Worm (Caenorhabditis elegans): ENCODE results near the gene C33F10.4.

Gene C33F10.4

DNA sequence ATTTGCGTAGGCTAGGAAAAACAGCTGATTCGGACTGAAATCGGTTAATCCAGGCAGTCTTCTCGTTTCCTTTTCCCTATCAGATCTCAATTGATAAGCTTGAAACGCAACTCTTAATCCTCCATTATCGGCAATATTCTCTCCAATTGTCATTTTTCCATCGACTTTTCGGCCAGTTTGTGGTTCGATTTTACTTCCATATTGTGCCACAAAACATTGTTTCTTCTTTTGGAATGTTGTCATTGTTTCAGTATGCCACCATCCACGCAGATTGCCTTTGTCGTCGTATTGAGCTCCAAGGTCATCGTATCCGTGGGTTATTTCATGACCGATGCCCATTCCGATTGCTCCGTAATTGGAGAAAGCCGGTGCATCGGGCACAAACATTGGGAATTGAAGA is 19.8 kb upstream of the C33F10.4 start:
- TF ChIP-seq athp-1 (tag; optimal IDR thresholded peaks at IDR 0.05) (no peak), Y56A3A.18 (GFP tag; IDR thresholded peaks at IDR 0.05) (no peak), bed-1 (GFP tag; IDR thresholded peaks at IDR 0.05) (no peak), lin-54 (GFP tag; optimal IDR thresholded peaks at IDR 0.05) (no peak), tbp1 (GFP tag; optimal IDR thresholded peaks at IDR 0.05) (no peak), egl-18 (GFP tag; IDR thresholded peaks at IDR 0.05) (no peak), K12H6.12 (tag; optimal IDR thresholded peaks at IDR 0.05) (no peak), efl-1 (GFP tag; optimal IDR thresholded peaks at IDR 0.05) (no peak), mcd-1 (GFP tag; IDR thresholded peaks at IDR 0.05) (no peak)

- TF ChIP-seq nhr-80 (tag; optimal IDR thresholded peaks at IDR 0.05) (peak; percentile 38), him-1 (tag; optimal IDR thresholded peaks at IDR 0.05) (no peak), dox-1 (GFP tag; IDR thresholded peaks at IDR 0.05) (no peak), madf-10 (tag; optimal IDR thresholded peaks at IDR 0.05) (no peak), lin-35 (GFP tag; optimal IDR thresholded peaks at IDR 0.05) (no peak)
Observed at ce11 chrII:4776933-4777332, 18.6 kb upstream of the C33F10.4 start, which contains the start of gene F26G1.11. Gene F26G1.11, plus strand, starts transcription at chrII:4777137.

DNA sequence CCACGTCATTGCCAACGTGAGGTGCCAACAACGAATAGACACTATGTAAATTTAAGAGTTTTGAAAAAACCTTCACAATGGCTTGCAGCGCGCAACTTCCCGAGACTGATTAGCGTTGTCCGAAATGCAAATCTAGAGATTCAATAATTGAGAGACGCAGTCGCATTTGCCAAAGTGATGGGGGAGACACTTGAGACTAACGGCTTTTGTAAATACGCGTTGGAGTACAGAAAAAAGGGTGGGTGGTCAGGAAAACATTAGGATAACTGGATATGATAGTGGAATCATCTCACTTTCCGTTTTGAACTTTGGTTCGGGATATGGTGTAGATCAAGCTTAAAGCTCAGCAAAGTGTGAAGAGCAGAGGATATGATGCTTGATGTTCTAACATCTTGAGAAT is 15.8 kb upstream of the C33F10.4 start:
- TF ChIP-seq bed-1 (GFP tag; IDR thresholded peaks at IDR 0.05) (no peak), ets-4 (GFP tag; optimal IDR thresholded peaks at IDR 0.05) (no peak), nfya-2 (GFP tag; IDR thresholded peaks at IDR 0.05) (no peak), B0261.1 (tag; optimal IDR thresholded peaks at IDR 0.05) (no peak), mxl-1 (tag; optimal IDR thresholded peaks at IDR 0.05) (no peak), rcor-1 (GFP tag; IDR thresholded peaks at IDR 0.05) (no peak), atf-7 (tag; optimal IDR thresholded peaks at IDR 0.05) (no peak), madf-8 (GFP tag; conservative IDR thresholded peaks at IDR 0.05) (no peak), sdz-38 (tag; optimal IDR thresholded peaks at IDR 0.05) (no peak), attf-3 (GFP tag; conservative IDR thresholded peaks at IDR 0.05) (no peak), gei-17 (GFP tag; optimal IDR thresholded peaks at IDR 0.05) (no peak), aptf-3 (GFP tag; IDR thresholded peaks at IDR 0.05) (no peak), hsf-1 (GFP tag; IDR thresholded peaks at IDR 0.05) (no peak), madf-6 (GFP tag; IDR thresholded peaks at IDR 0.05) (no peak), F23B12.7 (tag; optimal IDR thresholded peaks at IDR 0.05; ENCODE audit: insufficient read depth) (no peak), lir-1 (GFP tag; conservative IDR thresholded peaks at IDR 0.05) (no peak)

ce11 chrII:4784436-4784835 is 11.1 kb upstream of the C33F10.4 start, which contains the start of gene nep-12:
Gene nep-12, minus strand, starts transcription at chrII:4784536.
- TF ChIP-seq ztf-18 (tag; optimal IDR thresholded peaks at IDR 0.05), result no peak
- no peak for TF ChIP-seq lag-1 (GFP tag; IDR thresholded peaks at IDR 0.05)
- no peak for TF ChIP-seq ztf-6 (GFP tag; IDR thresholded peaks at IDR 0.05)
- no peak for TF ChIP-seq nhr-179 (tag; optimal IDR thresholded peaks at IDR 0.05)
- no peak for TF ChIP-seq ztf-22 (GFP tag; optimal IDR thresholded peaks at IDR 0.05)
- no peak for TF ChIP-seq ztf-28 (GFP tag; IDR thresholded peaks at IDR 0.05)
- TF ChIP-seq tbp1 (GFP tag; optimal IDR thresholded peaks at IDR 0.05), result no peak
- no peak for TF ChIP-seq madf-3 (GFP tag; IDR thresholded peaks at IDR 0.05)
- no peak for TF ChIP-seq hlh-12 (tag; optimal IDR thresholded peaks at IDR 0.05)
- no peak for TF ChIP-seq nhr-80 (tag; optimal IDR thresholded peaks at IDR 0.05)
- no peak for TF ChIP-seq nfyb-1 (GFP tag; IDR thresholded peaks at IDR 0.05)
- TF ChIP-seq lir-1 (GFP tag; conservative IDR thresholded peaks at IDR 0.05), result no peak
- no peak for TF ChIP-seq madf-8 (GFP tag; conservative IDR thresholded peaks at IDR 0.05)
